Worm (Caenorhabditis elegans) whole organism, L1 larva: ENCODE results near the gene E02C12.11.

Experiments used
- F16B12.6 ChIP-seq: fragments of 150-350 bp; optimal IDR thresholded peaks from 2 replicates; lab custom pipeline; 2014; ENCODE audit warnings: missing biosample characterization, missing genetic modification characterization
- Y116A8C.19 ChIP-seq: sonication (generic microtip); optimal IDR thresholded peaks from 2 replicates; lab custom pipeline; 2016; ENCODE audit warnings: missing compliant biosample characterization, missing genetic modification characterization, borderline replicate concordance
- aha-1 ChIP-seq: fragments of 150-350 bp; optimal IDR thresholded peaks from 2 replicates; lab custom pipeline; 2014; ENCODE audit warnings: missing biosample characterization, missing genetic modification characterization
- alr-1 ChIP-seq: fragments of 200-800 bp; sonication (Bioruptor generic); optimal IDR thresholded peaks from 2 replicates; lab custom pipeline; 2018; ENCODE audit warnings: borderline replicate concordance, mild to moderate bottlenecking, missing genetic modification characterization, missing compliant biosample characterization
- ceh-8 ChIP-seq: fragments of 200-800 bp; sonication (Bioruptor generic); optimal IDR thresholded peaks from 2 replicates; lab custom pipeline; 2018; ENCODE audit warnings: mild to moderate bottlenecking, missing genetic modification characterization, moderate library complexity, missing compliant biosample characterization
- ceh-82 ChIP-seq, 3 experiments: fragments of 150-350 bp in 1 of 3; sonication (generic microtip) in 2 of 3; optimal IDR thresholded peaks; 2 replicates each; lab custom pipeline; 2014 to 2017; ENCODE audit warnings: missing biosample characterization in 3 of 3, missing genetic modification characterization in 3 of 3
- ceh-88 ChIP-seq: fragments of 200-800 bp; sonication (Bioruptor generic); IDR thresholded peaks from 2 replicates; pipeline ENCODE4 v1.3.6; 2022; ENCODE audit warnings: missing genetic modification characterization, missing compliant biosample characterization
- ceh-90 ChIP-seq: sonication (generic microtip); optimal IDR thresholded peaks from 2 replicates; lab custom pipeline; 2016; ENCODE audit warnings: missing genetic modification characterization, missing compliant biosample characterization
- ces-1 ChIP-seq: fragments of 150-350 bp; optimal IDR thresholded peaks from 2 replicates; lab custom pipeline; 2014; ENCODE audit warnings: missing biosample characterization, missing genetic modification reagents, missing genetic modification characterization
- dsc-1 ChIP-seq: sonication (generic microtip); optimal IDR thresholded peaks from 2 replicates; lab custom pipeline; 2016; ENCODE audit warnings: mild to moderate bottlenecking, missing genetic modification characterization, missing compliant biosample characterization
- efl-1 ChIP-seq, 4 experiments: fragments of 150-350 bp; optimal IDR thresholded peaks in 3 of 4; peaks in 1 of 4; 1 replicate in 1 of 4; 2 replicates in 3 of 4; lab custom pipeline; 2014; ENCODE audit warnings: missing biosample characterization in 2 of 4, missing genetic modification characterization in 2 of 4, missing genetic modification reagents in 2 of 4
- egl-13 ChIP-seq: sonication (generic microtip); optimal IDR thresholded peaks from 2 replicates; lab custom pipeline; 2016; ENCODE audit warnings: missing genotype, missing genetic modification reagents, missing genetic modification characterization, missing compliant biosample characterization
- elt-2 ChIP-seq: sonication (generic microtip); optimal IDR thresholded peaks from 2 replicates; lab custom pipeline; 2016; ENCODE audit warnings: missing genetic modification characterization, mild to moderate bottlenecking, inconsistent platforms, missing compliant biosample characterization, missing genetic modification reagents
- ets-5 ChIP-seq: fragments of 200-800 bp; sonication (Bioruptor generic); IDR thresholded peaks from 2 replicates; pipeline ENCODE4 v1.3.6; 2022; ENCODE audit warnings: missing genetic modification characterization, missing compliant biosample characterization
- fos-1 ChIP-seq: fragments of 150-350 bp; optimal IDR thresholded peaks from 2 replicates; lab custom pipeline; 2014; ENCODE audit warnings: missing biosample characterization, missing genetic modification characterization
- hlh-4 ChIP-seq: sonication (generic microtip); optimal IDR thresholded peaks from 2 replicates; lab custom pipeline; 2016; ENCODE audit warnings: mild to moderate bottlenecking, missing genetic modification characterization, missing compliant biosample characterization
- hpl-2 ChIP-seq: fragments of 150-350 bp; optimal IDR thresholded peaks from 2 replicates; lab custom pipeline; 2014; ENCODE audit warnings: missing biosample characterization, missing genetic modification reagents, missing genetic modification characterization
- irx-1 ChIP-seq: sonication (generic microtip); optimal IDR thresholded peaks from 2 replicates; lab custom pipeline; 2016; ENCODE audit warnings: missing genetic modification characterization, missing compliant biosample characterization
- isw-1 ChIP-seq: fragments of 200-800 bp; sonication (Bioruptor generic); IDR thresholded peaks from 2 replicates; pipeline ENCODE4 v1.3.6; 2022; ENCODE audit warnings: missing genetic modification characterization, missing compliant biosample characterization
- jun-1 ChIP-seq: fragments of 150-350 bp; optimal IDR thresholded peaks from 2 replicates; lab custom pipeline; 2014; ENCODE audit warnings: missing biosample characterization, missing genetic modification reagents, missing genetic modification characterization
- lin-14 ChIP-seq: fragments of 200-800 bp; sonication (Bioruptor generic); optimal IDR thresholded peaks from 2 replicates; lab custom pipeline; 2018; ENCODE audit warnings: mild to moderate bottlenecking, missing genetic modification characterization, moderate library complexity, missing compliant biosample characterization
- lin-15B ChIP-seq: fragments of 150-350 bp; sonication (generic microtip); optimal IDR thresholded peaks from 3 replicates; lab custom pipeline; 2014; ENCODE audit warnings: missing biosample characterization, missing genetic modification characterization
- lin-35 ChIP-seq, 2 experiments: fragments of 150-350 bp; optimal IDR thresholded peaks; 2 replicates each; lab custom pipeline; 2014; ENCODE audit warnings: missing biosample characterization in 2 of 2, missing genetic modification characterization in 2 of 2, missing genetic modification reagents in 2 of 2
- lir-3 ChIP-seq: sonication (generic microtip); optimal IDR thresholded peaks from 2 replicates; lab custom pipeline; 2016; ENCODE audit warnings: mild to moderate bottlenecking, missing genetic modification characterization, moderate library complexity, missing compliant biosample characterization; ENCODE audit not compliant: poor library complexity
- lsy-2 ChIP-seq, 2 experiments: fragments of 150-350 bp; optimal IDR thresholded peaks; 2 replicates each; lab custom pipeline; 2014; ENCODE audit warnings: missing biosample characterization in 2 of 2, missing genetic modification characterization in 2 of 2
- mab-9 ChIP-seq: fragments of 200-800 bp; sonication (Bioruptor generic); IDR thresholded peaks from 2 replicates; pipeline ENCODE4 v1.3.6; 2022; ENCODE audit warnings: missing genetic modification reagents, missing genetic modification characterization, missing compliant biosample characterization
- mdl-1 ChIP-seq, 2 experiments: fragments of 150-350 bp; optimal IDR thresholded peaks; 2 replicates each; lab custom pipeline; 2014 to 2017; ENCODE audit warnings: missing biosample characterization in 2 of 2, missing genetic modification characterization in 2 of 2, inconsistent platforms in 1 of 2
- mep-1 ChIP-seq: fragments of 150-350 bp; optimal IDR thresholded peaks from 2 replicates; lab custom pipeline; 2014; ENCODE audit warnings: missing biosample characterization, missing genetic modification characterization
- nhr-11 ChIP-seq: fragments of 150-350 bp; optimal IDR thresholded peaks from 2 replicates; lab custom pipeline; 2014; ENCODE audit warnings: missing biosample characterization, missing genetic modification characterization
- nhr-12 ChIP-seq: sonication (generic microtip); optimal IDR thresholded peaks from 2 replicates; lab custom pipeline; 2017; ENCODE audit warnings: missing biosample characterization, missing genetic modification characterization
- nhr-19 ChIP-seq: fragments of 200-800 bp; sonication (Bioruptor generic); conservative IDR thresholded peaks from 2 replicates; pipeline ENCODE4 v1.3.6; 2022; ENCODE audit warnings: missing genetic modification characterization, missing compliant biosample characterization
- nhr-237 ChIP-seq: fragments of 150-350 bp; optimal IDR thresholded peaks from 2 replicates; lab custom pipeline; 2014; ENCODE audit warnings: missing biosample characterization, missing genetic modification characterization
- nhr-71 ChIP-seq: sonication (generic microtip); optimal IDR thresholded peaks from 2 replicates; lab custom pipeline; 2016; ENCODE audit warnings: mild to moderate bottlenecking, missing genetic modification characterization, moderate library complexity, missing compliant biosample characterization
- nhr-76 ChIP-seq: sonication (generic microtip); optimal IDR thresholded peaks from 2 replicates; lab custom pipeline; 2017; ENCODE audit warnings: missing biosample characterization, missing genetic modification characterization
- nhr-77 ChIP-seq: fragments of 150-350 bp; optimal IDR thresholded peaks from 2 replicates; lab custom pipeline; 2014; ENCODE audit warnings: missing biosample characterization, missing genetic modification characterization
- nhr-84 ChIP-seq: sonication (generic microtip); optimal IDR thresholded peaks from 2 replicates; lab custom pipeline; 2017; ENCODE audit warnings: missing biosample characterization, missing genetic modification characterization
- pag-3 ChIP-seq: sonication (generic microtip); optimal IDR thresholded peaks from 2 replicates; lab custom pipeline; 2017; ENCODE audit warnings: missing genetic modification characterization, mild to moderate bottlenecking, missing compliant biosample characterization, antibody characterized with exemption, borderline replicate concordance; ENCODE audit not compliant: insufficient read depth
- pax-3 ChIP-seq: fragments of 200-800 bp; sonication (Bioruptor generic); optimal IDR thresholded peaks from 2 replicates; lab custom pipeline; 2018; ENCODE audit warnings: mild to moderate bottlenecking, missing genetic modification characterization, moderate library complexity, missing compliant biosample characterization
- snpc-4 ChIP-seq: fragments of 150-350 bp; optimal IDR thresholded peaks from 2 replicates; lab custom pipeline; 2014; ENCODE audit warnings: missing biosample characterization, missing genetic modification characterization
- snu-23 ChIP-seq: sonication (generic microtip); optimal IDR thresholded peaks from 2 replicates; lab custom pipeline; 2016; ENCODE audit warnings: missing genetic modification characterization, missing compliant biosample characterization
- sox-4 ChIP-seq: sonication (generic microtip); optimal IDR thresholded peaks from 2 replicates; lab custom pipeline; 2016; ENCODE audit warnings: missing genetic modification characterization, missing compliant biosample characterization
- sptf-1 ChIP-seq: fragments of 150-350 bp; optimal IDR thresholded peaks from 2 replicates; lab custom pipeline; 2014; ENCODE audit warnings: missing biosample characterization, missing genetic modification characterization
- tbx-2 ChIP-seq: sonication (generic microtip); optimal IDR thresholded peaks from 2 replicates; lab custom pipeline; 2016; ENCODE audit warnings: missing genetic modification characterization, missing compliant biosample characterization
- unc-130 ChIP-seq: fragments of 150-350 bp; optimal IDR thresholded peaks from 2 replicates; lab custom pipeline; 2017; ENCODE audit warnings: missing biosample characterization, missing genetic modification characterization, inconsistent platforms
- unc-62 ChIP-seq: fragments of 150-350 bp; optimal IDR thresholded peaks from 2 replicates; lab custom pipeline; 2014; ENCODE audit warnings: missing biosample characterization, missing genetic modification reagents, missing genetic modification characterization
- unc-86 ChIP-seq: sonication (generic microtip); optimal IDR thresholded peaks from 2 replicates; lab custom pipeline; 2016; ENCODE audit warnings: missing genetic modification characterization, missing compliant biosample characterization
- unc-98 ChIP-seq: fragments of 200-800 bp; sonication (Bioruptor generic); IDR thresholded peaks from 2 replicates; pipeline ENCODE4 v1.3.6; 2022; ENCODE audit warnings: missing genetic modification characterization, missing compliant biosample characterization
- xbp-1 ChIP-seq: sonication (generic microtip); optimal IDR thresholded peaks from 2 replicates; lab custom pipeline; 2016; ENCODE audit warnings: missing genetic modification characterization, missing compliant biosample characterization
- ztf-11 ChIP-seq, 2 experiments: sonication (generic microtip); optimal IDR thresholded peaks; 2 replicates each; lab custom pipeline; 2016 to 2017; ENCODE audit warnings: missing genetic modification characterization in 2 of 2, missing biosample characterization in 1 of 2, missing compliant biosample characterization in 1 of 2

E02C12.11 gene

DNA sequence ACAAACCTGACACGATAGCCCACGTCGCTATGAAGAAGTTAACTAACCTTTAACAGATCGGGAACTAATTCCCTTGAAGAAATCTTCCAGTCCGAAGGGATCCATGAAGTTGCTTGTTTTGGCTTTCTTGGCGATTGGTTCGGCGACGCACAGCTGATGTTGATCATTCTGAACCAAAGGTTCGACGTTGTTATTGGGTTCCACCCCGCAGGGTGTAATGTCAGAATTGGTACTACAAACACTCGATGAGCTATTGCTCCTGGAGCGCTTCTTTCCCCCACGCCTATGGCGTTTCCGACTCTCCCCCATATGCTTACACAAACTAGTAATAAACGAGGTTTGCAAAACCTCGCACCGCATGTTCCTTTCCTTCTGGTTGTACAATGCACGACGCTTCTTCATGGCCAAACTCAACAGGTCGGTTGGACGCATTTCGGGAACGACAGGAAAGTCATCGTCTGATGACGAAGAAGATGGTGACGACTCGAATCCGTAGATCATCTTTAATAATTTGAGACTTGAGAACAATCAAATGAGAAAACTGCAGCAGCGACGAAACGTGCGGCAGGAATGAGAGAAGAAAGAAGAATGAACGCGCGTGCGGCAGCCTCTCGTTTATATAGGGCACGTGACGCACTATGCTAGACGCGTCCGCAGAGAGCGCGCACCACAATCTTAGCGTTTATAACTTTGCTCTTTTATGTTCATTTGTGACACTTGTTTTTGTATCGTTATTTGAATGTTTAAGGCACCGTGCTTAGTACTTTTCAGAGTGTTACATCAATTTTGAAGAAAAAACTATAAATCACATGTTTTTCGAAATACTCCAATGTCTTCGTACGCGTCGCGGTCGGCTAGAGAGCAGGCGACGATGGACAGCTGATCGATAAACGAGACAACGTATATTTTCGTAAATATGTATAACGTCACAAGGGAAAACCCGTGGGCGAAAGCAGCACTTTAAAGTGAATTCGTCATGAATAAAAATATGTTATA is 35.8 kb downstream of the E02C12.11 start, which contains the start of gene tos-1:
tos-1 (minus strand) TSS at position 575 of the 996 bp plus-strand sequence.
- TF ChIP-seq lir-3 (tag; lab: Kevin White, UChicago), result peak; percentile 89
- TF ChIP-seq jun-1 (tag; lab: Kevin White, UChicago), result peak; percentile 99
- TF ChIP-seq sox-4, result peak; percentile 97
- TF ChIP-seq unc-86, result peak; percentile 100
- TF ChIP-seq nhr-237 (tag; lab: Kevin White, UChicago), result peak; percentile 94
- TF ChIP-seq nhr-76 (tag; lab: Kevin White, UChicago), result peak; percentile 85
- peak; percentile 90 for TF ChIP-seq unc-62
- peak; percentile 71 for TF ChIP-seq nhr-12
- 0 out of 2 replicates have a peak, but pooled peaks have one; percentile 69 for TF ChIP-seq ets-5 (GFP tag; lab: Robert Waterston, UW)
- no peak for TF ChIP-seq F16B12.6 (tag; lab: Kevin White, UChicago)
- no peak for TF ChIP-seq sptf-1 (tag; lab: Kevin White, UChicago)
- peak; percentile 99 for TF ChIP-seq xbp-1
- TF ChIP-seq snpc-4, result peak; percentile 73
- peak; percentile 95 for TF ChIP-seq hpl-2 (GFP tag; lab: Kevin White, UChicago)
- peak; percentile 98 for TF ChIP-seq nhr-77 (tag; lab: Kevin White, UChicago)
- TF ChIP-seq elt-2, result peak; percentile 98
- TF ChIP-seq mdl-1 (tag; optimal IDR thresholded peaks at IDR 0.05; lab: Kevin White, UChicago), result peak; percentile 91 to 97
- peak; percentile 7 for TF ChIP-seq pag-3
- TF ChIP-seq alr-1 (tag; lab: Kevin White, UChicago), result no peak
- TF ChIP-seq dsc-1 (tag; lab: Kevin White, UChicago), result peak; percentile 100
- TF ChIP-seq egl-13 (tag; lab: Kevin White, UChicago), result peak; percentile 99
- TF ChIP-seq tbx-2 (tag; lab: Kevin White, UChicago), result peak; percentile 99
- no peak for TF ChIP-seq ces-1 (GFP tag; lab: Kevin White, UChicago)
- TF ChIP-seq ceh-90 (tag; lab: Kevin White, UChicago), result peak; percentile 35
- TF ChIP-seq nhr-11 (tag; lab: Kevin White, UChicago), result peak; percentile 97
- peak; percentile 90 to 92 for TF ChIP-seq efl-1 (optimal IDR thresholded peaks at IDR 0.05; lab: Kevin White, UChicago)
- peak; percentile 78 to 99 for TF ChIP-seq efl-1 (GFP tag; optimal IDR thresholded peaks at IDR 0.05 in 1 of 2; lab: Kevin White, UChicago)
- peak; percentile 89 to 96 for TF ChIP-seq lsy-2 (tag; optimal IDR thresholded peaks at IDR 0.05; lab: Kevin White, UChicago)
- TF ChIP-seq nhr-19 (GFP tag; lab: Robert Waterston, UW), result peak; percentile 98
- TF ChIP-seq isw-1, result peak; percentile 99
- TF ChIP-seq unc-130, result peak; percentile 69
- peak in 1 of 2 experiments; percentile 96 for TF ChIP-seq ztf-11 (tag; optimal IDR thresholded peaks at IDR 0.05; lab: Kevin White, UChicago)
- peak; percentile 100 for TF ChIP-seq pax-3 (tag; lab: Kevin White, UChicago)
- peak; percentile 99 for TF ChIP-seq ceh-88 (GFP tag; lab: Robert Waterston, UW)
- peak; percentile 73 for TF ChIP-seq hlh-4
- peak; percentile 90 for TF ChIP-seq aha-1 (tag; lab: Kevin White, UChicago)
- peak; percentile 66 for TF ChIP-seq lin-15B (tag; lab: Kevin White, UChicago)
- TF ChIP-seq lin-14 (GFP tag; lab: Kevin White, UChicago), result peak; percentile 100
- TF ChIP-seq mep-1 (tag; lab: Kevin White, UChicago), result peak; percentile 94
- TF ChIP-seq ceh-8 (GFP tag; lab: Kevin White, UChicago), result peak; percentile 94
- TF ChIP-seq mab-9 (GFP tag; lab: Robert Waterston, UW), result peak; percentile 95
- peak; percentile 44 for TF ChIP-seq Y116A8C.19 (tag; lab: Kevin White, UChicago)
- peak; percentile 71 for TF ChIP-seq nhr-84 (tag; lab: Kevin White, UChicago)
- TF ChIP-seq snu-23, result peak; percentile 100
- peak; percentile 73 to 95 (median 94) for TF ChIP-seq ceh-82 (tag; optimal IDR thresholded peaks at IDR 0.05; lab: Kevin White, UChicago)
- peak; percentile 90 for TF ChIP-seq fos-1 (tag; lab: Kevin White, UChicago)
- TF ChIP-seq irx-1 (tag; lab: Kevin White, UChicago), result peak; percentile 98
- peak; percentile 87 to 93 for TF ChIP-seq lin-35 (GFP tag; optimal IDR thresholded peaks at IDR 0.05; lab: Kevin White, UChicago)
- TF ChIP-seq nhr-71 (tag; lab: Kevin White, UChicago), result peak; percentile 100
- peak; percentile 97 for TF ChIP-seq unc-98 (GFP tag; lab: Robert Waterston, UW)
